Fruit fly (Drosophila melanogaster) S2 (cell line): ENCODE measurements around the gene CG31643.

Experiments used
- CG8478 ChIP-seq: fragments of >200 bp; optimal IDR thresholded peaks from 2 replicates; lab custom pipeline; 2018
- CTCF ChIP-seq, 2 experiments: fragments of >200 bp; optimal IDR thresholded peaks; 2 replicates each; lab custom pipeline; 2018

The CG31643 gene

DNA sequence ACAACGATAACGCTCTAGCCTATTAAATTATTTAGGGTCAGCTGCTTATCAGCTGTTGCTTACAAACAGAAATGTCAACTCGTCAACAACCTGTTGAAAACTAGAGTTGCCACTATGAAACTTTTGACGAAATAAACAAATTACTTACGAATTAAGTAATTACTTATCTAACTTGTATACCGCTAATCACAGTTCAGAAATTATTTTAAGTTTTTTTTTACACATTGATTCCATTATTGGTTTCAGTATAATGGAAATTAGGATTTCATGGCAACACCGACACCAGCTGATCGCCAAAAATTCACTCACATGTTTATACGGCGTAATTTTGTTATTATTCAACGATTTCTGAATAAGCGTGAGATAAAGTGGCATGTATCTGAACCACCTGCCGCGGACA is at the start of gene CG31643, which contains the start of gene CG9117:
Gene CG31643, plus strand, starts transcription at position 288 of the 400 bp plus-strand sequence.
Gene CG9117, minus strand, starts transcription at position 73 of the 400 bp plus-strand sequence.
- TF ChIP-seq CTCF (optimal IDR thresholded peaks at IDR 0.05; lab: Kevin White, UChicago): no peak

- TF ChIP-seq CG8478 (no peak), CTCF (optimal IDR thresholded peaks at IDR 0.05; lab: Kevin White, UChicago) (no peak)
Measured at dm6 chr2L:5990447-5990846, 47.5 kb upstream of the CG31643 start.

- no peak for TF ChIP-seq CTCF (optimal IDR thresholded peaks at IDR 0.05; lab: Kevin White, UChicago)
- TF ChIP-seq CG8478: no peak
Measured at dm6 chr2L:5997609-5998229, 40.2 kb upstream of the CG31643 start.

DNA sequence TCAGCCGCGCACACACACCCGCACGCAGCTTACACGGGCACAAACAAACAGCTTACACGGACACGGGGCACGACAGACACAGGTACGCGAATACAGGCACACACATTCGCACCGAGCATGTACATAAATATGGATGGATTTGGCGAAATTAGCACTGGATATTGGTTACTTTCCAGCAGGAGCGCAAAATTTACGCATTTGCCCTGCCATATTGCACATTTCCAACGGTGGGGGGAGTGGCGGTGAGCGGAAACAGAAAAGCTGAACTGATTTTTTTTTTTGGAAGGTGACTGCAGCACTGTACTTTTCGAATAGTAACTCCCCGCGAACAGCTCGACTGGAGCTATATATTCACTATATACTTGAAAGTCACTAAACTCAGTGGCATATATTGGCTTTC is 39.5 kb upstream of the CG31643 start:
- TF ChIP-seq CG8478 (no peak), CTCF (optimal IDR thresholded peaks at IDR 0.05; lab: Kevin White, UChicago) (no peak)

- TF ChIP-seq CG8478 (no peak), CTCF (optimal IDR thresholded peaks at IDR 0.05; lab: Kevin White, UChicago) (peak in 1 of 2 experiments; percentile 7)
Measured at dm6 chr2L:5999247-5999646, 38.7 kb upstream of the CG31643 start, which contains the start of gene Kdm5. Kdm5 (minus strand) TSS chr2L:5999501.

DNA sequence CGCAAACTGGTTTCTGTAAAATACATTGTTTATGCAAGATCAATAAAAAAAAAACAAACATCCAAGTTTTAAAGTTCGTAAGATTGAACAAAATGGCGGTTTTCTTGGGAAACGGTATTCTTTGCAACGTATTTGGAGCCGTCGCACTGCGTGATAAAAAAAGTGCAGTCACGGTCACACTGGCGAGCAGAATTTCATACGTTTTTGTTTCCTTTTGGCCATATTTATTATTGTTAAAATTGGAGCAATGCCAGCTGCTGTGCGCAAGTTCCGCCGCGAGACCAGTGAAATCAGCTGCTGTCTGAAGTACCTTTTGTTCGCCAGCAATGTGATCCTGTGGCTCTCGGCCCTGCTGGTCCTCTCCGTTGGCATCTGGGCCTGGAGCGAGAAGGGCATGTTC is 37.9 kb upstream of the CG31643 start, which contains the start of gene Tsp26A:
Gene Tsp26A, plus strand, starts transcription at position 164 of the 400 bp plus-strand sequence.
- TF ChIP-seq CTCF (optimal IDR thresholded peaks at IDR 0.05; lab: Kevin White, UChicago) (no peak), CG8478 (no peak)

dm6 chr2L:6006508-6007232 is 31.2 kb upstream of the CG31643 start, which contains the start of gene Gal:
Gal (minus strand) TSS chr2L:6006827.
- TF ChIP-seq CG8478 (no peak), CTCF (optimal IDR thresholded peaks at IDR 0.05; lab: Kevin White, UChicago) (no peak)

- no peak for TF ChIP-seq CTCF (optimal IDR thresholded peaks at IDR 0.05; lab: Kevin White, UChicago)
- TF ChIP-seq CG8478: no peak
Measured at dm6 chr2L:6012303-6013070, 25.4 kb upstream of the CG31643 start, which contains the start of gene CG9098. CG9098 (minus strand) TSS chr2L:6012338.

dm6 chr2L:6013071-6013417 is 24.9 kb upstream of the CG31643 start:
- peak; percentile 24 to 34 for TF ChIP-seq CTCF (optimal IDR thresholded peaks at IDR 0.05; lab: Kevin White, UChicago)
- no peak for TF ChIP-seq CG8478

DNA sequence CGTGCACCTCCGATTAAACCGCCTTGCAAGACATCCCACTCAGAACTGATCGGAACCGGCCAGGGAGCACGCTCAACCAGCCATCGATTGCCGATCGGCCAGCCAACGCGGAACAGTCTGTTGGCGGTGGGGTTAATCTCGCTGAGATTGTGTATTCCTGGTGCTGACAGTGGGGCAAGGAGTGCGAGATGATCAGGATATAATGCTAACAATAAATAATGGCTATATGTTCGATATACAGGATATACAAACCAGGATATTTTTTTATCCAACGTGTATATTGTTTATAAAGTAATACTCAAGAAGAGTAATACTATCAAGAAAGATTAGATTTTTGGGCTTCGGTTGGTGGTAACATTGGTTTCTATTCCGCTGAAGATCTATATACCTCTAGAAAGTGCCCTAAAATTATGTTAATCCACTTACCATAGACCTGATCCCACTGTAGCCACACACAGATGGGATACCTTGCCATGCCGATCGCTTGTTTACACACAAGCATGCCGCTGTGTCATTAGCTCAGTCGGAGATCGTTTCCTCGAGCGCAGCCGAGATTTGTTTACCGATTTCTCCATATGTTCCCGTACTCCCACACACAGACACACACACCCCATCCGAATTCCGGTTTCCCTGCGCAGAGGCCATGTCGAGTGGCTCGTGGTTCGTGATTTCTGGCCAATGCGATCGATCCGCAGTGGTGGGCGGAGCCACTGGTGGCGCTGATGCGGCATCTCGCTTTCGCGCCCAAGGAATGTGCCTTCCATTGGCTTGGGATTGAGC is 18.4 kb upstream of the CG31643 start, which contains the start of gene H2.0:
Gene H2.0, minus strand, starts transcription at position 51 of the 780 bp plus-strand sequence.
- TF ChIP-seq CG8478 (no peak), CTCF (optimal IDR thresholded peaks at IDR 0.05; lab: Kevin White, UChicago) (no peak)

dm6 chr2L:6020535-6020934 is 17.4 kb upstream of the CG31643 start, which contains the start of gene CG13996:
CG13996 (plus strand) TSS chr2L:6020835.
- TF ChIP-seq CG8478: no peak
- no peak for TF ChIP-seq CTCF (optimal IDR thresholded peaks at IDR 0.05; lab: Kevin White, UChicago)

dm6 chr2L:6022793-6023192 is 15.1 kb upstream of the CG31643 start:
- TF ChIP-seq CTCF (optimal IDR thresholded peaks at IDR 0.05; lab: Kevin White, UChicago) (no peak), CG8478 (no peak)

- peak in 1 of 2 experiments; percentile 37 for TF ChIP-seq CTCF (optimal IDR thresholded peaks at IDR 0.05; lab: Kevin White, UChicago)
- TF ChIP-seq CG8478: no peak
Measured at dm6 chr2L:6024345-6024907, 13.5 kb upstream of the CG31643 start, which contains the start of gene CG9107. CG9107 (minus strand) TSS chr2L:6024539.

- no peak for TF ChIP-seq CG8478
- no peak for TF ChIP-seq CTCF (optimal IDR thresholded peaks at IDR 0.05; lab: Kevin White, UChicago)
Measured at dm6 chr2L:6028712-6029111, 9.2 kb upstream of the CG31643 start.
